Fruit fly (Drosophila melanogaster): ENCODE results near the gene CG14658.

DNA sequence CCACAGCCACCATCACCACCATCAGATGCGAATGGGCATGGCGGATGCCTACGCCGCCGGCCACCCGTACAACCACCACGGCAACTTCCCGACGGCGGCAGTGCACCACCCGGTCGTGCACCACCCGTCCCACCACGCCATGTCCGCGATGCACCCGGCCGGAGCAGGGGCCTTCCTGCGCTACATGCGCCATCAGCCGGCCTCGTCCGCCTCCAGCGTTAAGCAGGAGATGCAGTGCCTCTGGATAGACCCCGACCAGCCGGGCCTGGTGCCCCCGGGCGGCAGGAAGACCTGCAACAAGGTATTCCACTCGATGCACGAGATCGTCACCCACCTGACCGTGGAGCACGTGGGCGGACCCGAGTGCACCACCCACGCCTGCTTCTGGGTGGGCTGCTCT is 23.2 kb upstream of the CG14658 start:
- TF ChIP-seq h (optimal IDR thresholded peaks at IDR 0.05) (no peak), insv (optimal IDR thresholded peaks at IDR 0.05) (no peak)

All from Kc167 (cell line).